Fruit fly (Drosophila melanogaster): ENCODE measurements around the gene CG16700.

CG16700 gene

DNA sequence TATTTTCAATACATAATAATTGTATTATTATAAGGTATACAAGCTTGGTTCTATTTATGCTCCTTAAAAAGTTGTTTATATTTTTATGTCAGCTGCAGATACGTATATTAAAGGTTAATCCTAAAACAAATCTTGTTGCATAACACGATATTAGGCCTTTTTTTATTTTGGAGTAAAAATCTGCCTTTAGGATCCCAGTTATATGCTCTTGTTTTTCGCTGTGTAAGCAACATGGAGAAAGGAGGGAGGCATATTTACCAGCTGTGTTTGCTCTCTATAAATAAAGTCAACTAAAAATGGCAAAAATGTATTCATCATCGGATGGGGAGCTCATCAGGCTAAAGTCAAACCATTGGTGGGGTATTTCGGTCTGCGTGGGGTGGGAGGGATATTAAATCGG, 29.9 kb downstream of the CG16700 start (continued):
- no peak for TF ChIP-seq Max (GFP tag; optimal IDR thresholded peaks at IDR 0.05)
- TF ChIP-seq ham (GFP tag; IDR thresholded peaks at IDR 0.05) = no peak
- TF ChIP-seq Chrac-16 (GFP tag; optimal IDR thresholded peaks at IDR 0.05) = peak; percentile 2
- no peak for TF ChIP-seq z (GFP tag; IDR thresholded peaks at IDR 0.05)
- no peak for TF ChIP-seq disco-r (GFP tag; optimal IDR thresholded peaks at IDR 0.05)
- TF ChIP-seq lilli (GFP tag; optimal IDR thresholded peaks at IDR 0.05) = no peak
- no peak for TF ChIP-seq Oaz (GFP tag; IDR thresholded peaks at IDR 0.05)
- no peak for TF ChIP-seq Dref (GFP tag; IDR thresholded peaks at IDR 0.05)
- TF ChIP-seq CG16779 (GFP tag; IDR thresholded peaks at IDR 0.05) = no peak
- TF ChIP-seq Nf-YB (GFP tag; optimal IDR thresholded peaks at IDR 0.05) = peak; percentile 8
- no peak for TF ChIP-seq CG15601 (tag; optimal IDR thresholded peaks at IDR 0.05)
- TF ChIP-seq Eip74EF (GFP tag; optimal IDR thresholded peaks at IDR 0.05) = no peak
- no peak for TF ChIP-seq CrebB (tag; optimal IDR thresholded peaks at IDR 0.05)
- TF ChIP-seq CG3281 (GFP tag; optimal IDR thresholded peaks at IDR 0.05) = no peak
- TF ChIP-seq CG13287 (GFP tag; IDR thresholded peaks at IDR 0.05; ENCODE audit: partially characterized antibody) = no peak
- TF ChIP-seq zfh1 (GFP tag; IDR thresholded peaks at IDR 0.05) = no peak
- TF ChIP-seq CG18619 (GFP tag; optimal IDR thresholded peaks at IDR 0.05) = peak; percentile 17
- no peak for TF ChIP-seq sna (GFP tag; IDR thresholded peaks at IDR 0.05; ENCODE audit: partially characterized antibody)
- no peak for TF ChIP-seq bowl (GFP tag; IDR thresholded peaks at IDR 0.05)
- peak; percentile 50 for TF ChIP-seq CG7556 (GFP tag; optimal IDR thresholded peaks at IDR 0.05)
- peak; percentile 45 for TF ChIP-seq dmrt99B (tag; optimal IDR thresholded peaks at IDR 0.05)
- no peak for TF ChIP-seq CG6689 (GFP tag; IDR thresholded peaks at IDR 0.05)
- TF ChIP-seq CG8478 (optimal IDR thresholded peaks at IDR 0.05) = no peak
- no peak for TF ChIP-seq Atf3 (GFP tag; optimal IDR thresholded peaks at IDR 0.05)
- TF ChIP-seq CG1603 (tag; optimal IDR thresholded peaks at IDR 0.05) = no peak
- TF ChIP-seq pum (GFP tag; optimal IDR thresholded peaks at IDR 0.05) = no peak
- TF ChIP-seq Optix (GFP tag; IDR thresholded peaks at IDR 0.05) = no peak
- no peak for TF ChIP-seq hb (GFP tag; IDR thresholded peaks at IDR 0.05; ENCODE audit: partially characterized antibody)
- no peak for TF ChIP-seq CG3995 (GFP tag; optimal IDR thresholded peaks at IDR 0.05)
- no peak for TF ChIP-seq CG6765 (GFP tag; optimal IDR thresholded peaks at IDR 0.05)
- no peak for TF ChIP-seq CG12942 (GFP tag; optimal IDR thresholded peaks at IDR 0.05)
- peak in 1 of 2 experiments; percentile 57 for TF ChIP-seq bsh (GFP tag; optimal IDR thresholded peaks at IDR 0.05)
- TF ChIP-seq ewg (GFP tag; optimal IDR thresholded peaks at IDR 0.05) = peak; percentile 20
- TF ChIP-seq jumu (GFP tag; optimal IDR thresholded peaks at IDR 0.05) = no peak
- peak; percentile 36 for TF ChIP-seq CG7839 (tag; optimal IDR thresholded peaks at IDR 0.05)
- TF ChIP-seq CG14965 (GFP tag; optimal IDR thresholded peaks at IDR 0.05; ENCODE audit: borderline replicate concordance) = no peak
- TF ChIP-seq pros (GFP tag; optimal IDR thresholded peaks at IDR 0.05) = no peak
- TF ChIP-seq Six4 (GFP tag; optimal IDR thresholded peaks at IDR 0.05) = no peak
- no peak for TF ChIP-seq rib (GFP tag; IDR thresholded peaks at IDR 0.05)
- no peak for TF ChIP-seq Atf-2 (GFP tag; optimal IDR thresholded peaks at IDR 0.05)

dm6 chrX:17122425-17123094, 30.9 kb downstream of the CG16700 start:
- TF ChIP-seq cg (GFP tag; optimal IDR thresholded peaks at IDR 0.05) = peak; percentile 0
- no peak for TF ChIP-seq CG14667 (GFP tag; IDR thresholded peaks at IDR 0.05)
- TF ChIP-seq CG15479 (GFP tag; optimal IDR thresholded peaks at IDR 0.05) = no peak
- TF ChIP-seq CG10267 (tag; optimal IDR thresholded peaks at IDR 0.05) = no peak
- TF ChIP-seq sug (tag; optimal IDR thresholded peaks at IDR 0.05) = peak; percentile 49
- no peak for TF ChIP-seq CG10366 (GFP tag; IDR thresholded peaks at IDR 0.05)
- TF ChIP-seq fd102C (GFP tag; optimal IDR thresholded peaks at IDR 0.05) = no peak
- peak; percentile 69 for TF ChIP-seq GATAe (GFP tag; conservative IDR thresholded peaks at IDR 0.05)
- no peak for TF ChIP-seq cato (GFP tag; optimal IDR thresholded peaks at IDR 0.05; ENCODE audit: borderline replicate concordance)
- no peak for TF ChIP-seq HLHmδ (GFP tag; optimal IDR thresholded peaks at IDR 0.05)
- TF ChIP-seq CG4360 (GFP tag; IDR thresholded peaks at IDR 0.05) = peak; percentile 46; the same call in 1 of the 2 replicates
- 0 out of 3 replicates have a peak, but pooled peaks have one; percentile 22 for TF ChIP-seq Aef1 (GFP tag; IDR thresholded peaks at IDR 0.05)
- TF ChIP-seq CG8359 (GFP tag; optimal IDR thresholded peaks at IDR 0.05; ENCODE audit: borderline replicate concordance) = no peak
